Worm (Caenorhabditis elegans) whole organism, L2 larva: ENCODE measurements around the gene C46F2.1.

Source experiments
- lin-13 ChIP-seq: fragments of 150-350 bp; optimal IDR thresholded peaks from 2 replicates; lab custom pipeline; 2014; ENCODE audit warnings: missing biosample characterization, missing genetic modification reagents, missing genetic modification characterization
- lsy-2 ChIP-seq, 2 experiments: fragments of 150-350 bp in 1 of 2; sonication (generic microtip) in 1 of 2; optimal IDR thresholded peaks; 2 replicates each; lab custom pipeline; 2014 to 2017; ENCODE audit warnings: missing biosample characterization in 2 of 2, missing genetic modification characterization in 2 of 2
- nhr-77 ChIP-seq: fragments of 150-350 bp; optimal IDR thresholded peaks from 2 replicates; lab custom pipeline; 2014; ENCODE audit warnings: missing biosample characterization, missing genetic modification characterization
- unc-39 ChIP-seq: fragments of 150-350 bp; optimal IDR thresholded peaks from 2 replicates; lab custom pipeline; 2014; ENCODE audit warnings: missing biosample characterization, missing genetic modification characterization

DNA sequence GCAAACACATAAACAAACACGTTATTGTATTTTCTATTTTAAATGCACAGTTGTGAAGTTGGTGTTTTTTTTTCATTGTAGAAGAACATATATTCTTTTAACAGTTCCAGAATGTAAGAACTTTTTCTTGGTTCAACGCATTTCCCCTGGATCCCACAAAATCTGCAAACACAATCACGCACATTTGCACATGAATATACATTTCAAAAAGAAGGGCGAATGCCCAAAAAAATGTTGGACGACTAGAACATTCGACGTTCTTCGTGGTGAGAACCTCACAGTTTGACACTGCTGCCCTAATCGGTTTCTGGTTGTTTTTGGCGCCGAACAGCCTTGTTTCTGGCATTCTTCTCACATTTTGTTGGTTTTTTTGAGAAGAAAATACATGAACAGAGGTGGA, 31.7 kb downstream of the C46F2.1 start:
- no peak for TF ChIP-seq lin-13 (GFP tag; lab: Kevin White, UChicago)
- TF ChIP-seq lsy-2 (tag; optimal IDR thresholded peaks at IDR 0.05; lab: Kevin White, UChicago): no peak
- TF ChIP-seq nhr-77 (tag; lab: Kevin White, UChicago): no peak
- TF ChIP-seq unc-39 (tag; lab: Kevin White, UChicago): no peak
